Worm (Caenorhabditis elegans): ENCODE measurements around the gene gtr-1.
A peak's percentile ranks its signal among the peaks of the same experiment; 100 is the strongest.

Gene gtr-1

DNA sequence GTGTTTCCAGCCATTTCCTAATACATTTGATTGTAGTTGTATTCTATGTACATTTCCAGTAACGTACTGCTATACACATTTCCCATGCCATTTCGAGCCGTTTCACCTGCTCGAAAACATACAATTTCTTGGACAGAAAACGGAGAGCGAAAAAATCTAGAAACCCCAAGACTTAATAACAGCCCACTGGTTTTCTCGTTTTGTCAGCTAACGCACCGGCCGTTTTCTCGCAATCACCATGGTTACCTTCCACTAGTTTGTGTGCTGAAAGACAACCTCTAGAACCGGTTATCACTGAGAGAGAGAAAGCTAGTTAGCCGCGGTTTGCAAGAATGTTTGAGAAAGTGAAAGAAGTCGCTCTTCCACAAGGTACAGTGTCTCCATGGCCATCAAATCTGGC, 27.6 kb downstream of the gtr-1 start:
- TF ChIP-seq madf-3 (GFP tag; IDR thresholded peaks at IDR 0.05) (no peak), lag-1 (GFP tag; IDR thresholded peaks at IDR 0.05) (no peak), tlf-1 (GFP tag; optimal IDR thresholded peaks at IDR 0.05) (no peak), hlh-26 (GFP tag; conservative IDR thresholded peaks at IDR 0.05) (no peak), rec-8 (tag; optimal IDR thresholded peaks at IDR 0.05) (no peak)

ce11 chrX:834478-834877, 31.9 kb downstream of the gtr-1 start, which contains the start of gene F39H12.1:
Gene F39H12.1, plus strand, starts transcription at chrX:834778.
- TF ChIP-seq ztf-26 (tag; optimal IDR thresholded peaks at IDR 0.05) (no peak), snpc-3.4 (tag; optimal IDR thresholded peaks at IDR 0.05) (no peak), lsl-1 (GFP tag; optimal IDR thresholded peaks at IDR 0.05) (no peak), B0019.2 (GFP tag; conservative IDR thresholded peaks at IDR 0.05) (no peak), snpc-4 (GFP tag; optimal IDR thresholded peaks at IDR 0.05) (no peak), snpc-4 (tag; optimal IDR thresholded peaks at IDR 0.05) (no peak), ceh-100 (GFP tag; IDR thresholded peaks at IDR 0.05) (no peak), ama-1 (optimal IDR thresholded peaks at IDR 0.05) (no peak), ama-1 (GFP tag; optimal IDR thresholded peaks at IDR 0.05) (no peak), rcor-1 (GFP tag; IDR thresholded peaks at IDR 0.05) (no peak), nhr-90 (tag; optimal IDR thresholded peaks at IDR 0.05) (no peak), F55B11.4 (tag; optimal IDR thresholded peaks at IDR 0.05; ENCODE audit: borderline replicate concordance, insufficient read depth) (no peak), let-526 (GFP tag; IDR thresholded peaks at IDR 0.05) (no peak), sptf-2 (GFP tag; optimal IDR thresholded peaks at IDR 0.05) (no peak), die-1 (tag; optimal IDR thresholded peaks at IDR 0.05) (no peak), unc-62 (GFP tag; optimal IDR thresholded peaks at IDR 0.05) (no peak)

- TF ChIP-seq somi-1 (GFP tag; optimal IDR thresholded peaks at IDR 0.05) (no peak), egl-18 (GFP tag; IDR thresholded peaks at IDR 0.05) (no peak), akir-1 (GFP tag; optimal IDR thresholded peaks at IDR 0.05) (no peak), rec-8 (tag; optimal IDR thresholded peaks at IDR 0.05) (no peak), C17E4.6 (GFP tag; IDR thresholded peaks at IDR 0.05) (no peak), F37B4.10 (GFP tag; IDR thresholded peaks at IDR 0.05) (no peak), sdz-38 (tag; optimal IDR thresholded peaks at IDR 0.05) (no peak), F52B5.7 (tag; optimal IDR thresholded peaks at IDR 0.05) (no peak), hlh-12 (tag; optimal IDR thresholded peaks at IDR 0.05) (no peak), ceh-58 (GFP tag; IDR thresholded peaks at IDR 0.05) (no peak), tlf-1 (GFP tag; optimal IDR thresholded peaks at IDR 0.05) (no peak), let-607 (tag; optimal IDR thresholded peaks at IDR 0.05) (no peak)
These were observed 38.8 kb downstream of the gtr-1 start, which contains the start of gene F39H12.3 for ce11 chrX:841393-841792. Gene F39H12.3, minus strand, starts transcription at chrX:841493.

- TF ChIP-seq madf-3 (GFP tag; IDR thresholded peaks at IDR 0.05) (0 out of 2 replicates have a peak, but pooled peaks have one; percentile 42), rcor-1 (GFP tag; IDR thresholded peaks at IDR 0.05) (peak; percentile 16; the same call in 1 of the 2 replicates), Y53F4B.3 (GFP tag; IDR thresholded peaks at IDR 0.05) (no peak), egrh-3 (GFP tag; IDR thresholded peaks at IDR 0.05) (peak; percentile 14; the same call in 1 of the 2 replicates), zfh-2 (GFP tag; conservative IDR thresholded peaks at IDR 0.05) (peak; percentile 94), F37B4.10 (GFP tag; IDR thresholded peaks at IDR 0.05) (no peak)
These were observed 42.1 kb downstream of the gtr-1 start for ce11 chrX:844649-845048.

Data from whole organism, young adult.